Fruit fly (Drosophila melanogaster) whole organism, embryonic: ENCODE measurements around the gene Mtr3.

Experiments used
- CG10209 ChIP-seq: fragments of 200-800 bp; sonication (Bioruptor generic); optimal IDR thresholded peaks from 3 replicates; lab custom pipeline; 2017; ENCODE audit warnings: missing biosample characterization, mild to moderate bottlenecking, missing genetic modification characterization, missing genetic modification reagents
- CG11093 ChIP-seq: fragments of 200-800 bp; sonication (Bioruptor generic); IDR thresholded peaks from 3 replicates; pipeline ENCODE4 v1.3.6; 2022; ENCODE audit warnings: missing biosample characterization, missing genetic modification characterization
- CG11504 ChIP-seq: fragments of 200-800 bp; sonication (Bioruptor generic); optimal IDR thresholded peaks from 3 replicates; lab custom pipeline; 2019; ENCODE audit warnings: missing biosample characterization, mild to moderate bottlenecking, missing genetic modification characterization, moderate library complexity
- CG11696 ChIP-seq: fragments of 200-800 bp; sonication (Bioruptor generic); IDR thresholded peaks from 2 replicates; pipeline ENCODE4 v1.3.6; 2022; ENCODE audit warnings: missing biosample characterization, missing genetic modification characterization
- CG11723 ChIP-seq: fragments of 200-800 bp; sonication (Bioruptor generic); optimal IDR thresholded peaks from 2 replicates; lab custom pipeline; 2017; ENCODE audit warnings: missing biosample characterization, mild to moderate bottlenecking, missing genetic modification characterization
- CG12299 ChIP-seq: fragments of 200-800 bp; sonication (Bioruptor generic); optimal IDR thresholded peaks from 2 replicates; lab custom pipeline; 2018; ENCODE audit warnings: missing biosample characterization, mild to moderate bottlenecking, missing genetic modification characterization
- CG14050 ChIP-seq: fragments of 200-800 bp; sonication (Bioruptor generic); IDR thresholded peaks from 3 replicates; pipeline ENCODE4 v1.3.6; 2022; ENCODE audit warnings: missing biosample characterization, missing genetic modification characterization
- CG15269 ChIP-seq: fragments of 200-800 bp; sonication (Bioruptor generic); optimal IDR thresholded peaks from 2 replicates; lab custom pipeline; 2018; ENCODE audit warnings: missing biosample characterization, mild to moderate bottlenecking, missing genetic modification characterization, moderate library complexity
- CG15479 ChIP-seq: fragments of 200-800 bp; sonication (Bioruptor generic); optimal IDR thresholded peaks from 3 replicates; lab custom pipeline; 2019; ENCODE audit warnings: missing biosample characterization, mild to moderate bottlenecking, missing genetic modification characterization, moderate library complexity
- CG17328 ChIP-seq: fragments of 200-800 bp; sonication (Bioruptor generic); IDR thresholded peaks from 2 replicates; pipeline ENCODE4 v1.3.6; 2022; ENCODE audit warnings: missing biosample characterization, missing genetic modification characterization
- CG17359 ChIP-seq: fragments of 200-800 bp; sonication (Bioruptor generic); optimal IDR thresholded peaks from 3 replicates; lab custom pipeline; 2018; ENCODE audit warnings: missing biosample characterization, mild to moderate bottlenecking, missing genetic modification characterization, moderate library complexity
- CG17612 ChIP-seq: fragments of 200-800 bp; sonication (Bioruptor generic); IDR thresholded peaks from 2 replicates; pipeline ENCODE4 v1.3.6; 2022; ENCODE audit warnings: missing biosample characterization, missing genetic modification characterization
- CG18599 ChIP-seq: fragments of 200-800 bp; sonication (Bioruptor generic); optimal IDR thresholded peaks from 3 replicates; lab custom pipeline; 2017; ENCODE audit warnings: missing biosample characterization, missing genetic modification characterization, mild to moderate bottlenecking, moderate library complexity, missing genetic modification reagents
- CG2120 ChIP-seq: fragments of 200-800 bp; sonication (Bioruptor generic); optimal IDR thresholded peaks from 3 replicates; lab custom pipeline; 2016; ENCODE audit warnings: missing biosample characterization, missing genetic modification characterization
- CG2678 ChIP-seq: fragments of 200-800 bp; sonication (Bioruptor generic); optimal IDR thresholded peaks from 3 replicates; lab custom pipeline; 2019; ENCODE audit warnings: missing biosample characterization, mild to moderate bottlenecking, missing genetic modification characterization, moderate library complexity
- CG2712 ChIP-seq: fragments of 200-800 bp; optimal IDR thresholded peaks from 3 replicates; lab custom pipeline; 2019; ENCODE audit warnings: missing biosample characterization, mild to moderate bottlenecking, missing genetic modification characterization, moderate library complexity
- CG32532 ChIP-seq: fragments of 200-800 bp; sonication (Bioruptor generic); IDR thresholded peaks from 2 replicates; pipeline ENCODE4 v1.3.6; 2022; ENCODE audit warnings: missing biosample characterization, missing genetic modification characterization
- CG3281 ChIP-seq: fragments of 200-800 bp; sonication (Bioruptor generic); optimal IDR thresholded peaks from 3 replicates; lab custom pipeline; 2017; ENCODE audit warnings: missing biosample characterization, mild to moderate bottlenecking, missing genetic modification characterization
- CG7839 ChIP-seq: fragments of 200-800 bp; sonication (Bioruptor generic); optimal IDR thresholded peaks from 3 replicates; lab custom pipeline; 2018; ENCODE audit warnings: missing biosample characterization, mild to moderate bottlenecking, missing genetic modification characterization, moderate library complexity
- CG8924 ChIP-seq: fragments of 200-800 bp; optimal IDR thresholded peaks from 3 replicates; lab custom pipeline; 2019; ENCODE audit warnings: missing biosample characterization, mild to moderate bottlenecking, missing genetic modification characterization, moderate library complexity
- CG9932 ChIP-seq: fragments of 200-800 bp; sonication (Bioruptor generic); IDR thresholded peaks from 2 replicates; pipeline ENCODE4 v1.3.6; 2022; ENCODE audit warnings: missing biosample characterization, missing genetic modification characterization
- CoRest ChIP-seq: fragments of 200-800 bp; sonication (Bioruptor generic); optimal IDR thresholded peaks from 3 replicates; lab custom pipeline; 2018; ENCODE audit warnings: missing biosample characterization, mild to moderate bottlenecking, missing genetic modification characterization, moderate library complexity
- Fer3 ChIP-seq: fragments of 200-800 bp; sonication (Bioruptor generic); optimal IDR thresholded peaks from 2 replicates; lab custom pipeline; 2018; ENCODE audit warnings: missing biosample characterization, mild to moderate bottlenecking, missing genetic modification characterization, moderate library complexity
- Hmr ChIP-seq: fragments of 200-800 bp; sonication (Bioruptor generic); optimal IDR thresholded peaks from 3 replicates; lab custom pipeline; 2017; ENCODE audit warnings: mild to moderate bottlenecking, missing biosample characterization, missing genetic modification reagents, missing genetic modification characterization
- Hr51 ChIP-seq, 2 experiments: fragments of 200-800 bp; sonication (Bioruptor generic); optimal IDR thresholded peaks; 2 replicates in 1 of 2; 3 replicates in 1 of 2; lab custom pipeline; 2016 to 2018; ENCODE audit warnings: missing biosample characterization in 2 of 2, missing genetic modification characterization in 2 of 2, mild to moderate bottlenecking in 1 of 2, moderate library complexity in 1 of 2
- Meics ChIP-seq: fragments of 200-800 bp; sonication (Bioruptor generic); optimal IDR thresholded peaks from 2 replicates; lab custom pipeline; 2017; ENCODE audit warnings: missing biosample characterization, mild to moderate bottlenecking, missing genetic modification characterization
- Nf-YB ChIP-seq: fragments of 200-800 bp; sonication (Bioruptor generic); optimal IDR thresholded peaks from 3 replicates; lab custom pipeline; 2019; ENCODE audit warnings: missing biosample characterization, mild to moderate bottlenecking, missing genetic modification characterization, moderate library complexity
- Oli ChIP-seq: fragments of 200-800 bp; sonication (Bioruptor generic); optimal IDR thresholded peaks from 2 replicates; lab custom pipeline; 2018; ENCODE audit warnings: missing biosample characterization, mild to moderate bottlenecking, missing genetic modification characterization, moderate library complexity
- Rfx ChIP-seq: fragments of 200-800 bp; sonication (Bioruptor generic); IDR thresholded peaks from 2 replicates; pipeline ENCODE4 v1.3.6; 2022; ENCODE audit warnings: missing biosample characterization, missing genetic modification characterization
- TFAM ChIP-seq: fragments of 200-800 bp; sonication (Bioruptor generic); optimal IDR thresholded peaks from 2 replicates; lab custom pipeline; 2017; ENCODE audit warnings: missing biosample characterization, missing genetic modification characterization, inconsistent platforms
- Xrp1 ChIP-seq: fragments of 200-800 bp; sonication (Bioruptor generic); IDR thresholded peaks from 2 replicates; pipeline ENCODE4 v1.3.6; 2022; ENCODE audit warnings: missing biosample characterization, missing genetic modification characterization
- ara ChIP-seq: fragments of 200-800 bp; sonication (Bioruptor generic); IDR thresholded peaks from 2 replicates; pipeline ENCODE4 v1.3.6; 2022; ENCODE audit warnings: missing biosample characterization, missing genetic modification characterization
- br ChIP-seq: fragments of >200 bp; optimal IDR thresholded peaks from 2 replicates; lab custom pipeline; 2017
- bsh ChIP-seq, 2 experiments: fragments of 200-800 bp; sonication (Bioruptor generic); optimal IDR thresholded peaks; 2 replicates each; lab custom pipeline; 2017 to 2018; ENCODE audit warnings: mild to moderate bottlenecking in 2 of 2, missing biosample characterization in 2 of 2, missing genetic modification characterization in 2 of 2, moderate library complexity in 1 of 2
- crc ChIP-seq: fragments of 200-800 bp; sonication (Bioruptor generic); optimal IDR thresholded peaks from 2 replicates; lab custom pipeline; 2016; ENCODE audit warnings: missing biosample characterization, missing genetic modification characterization
- ems ChIP-seq: fragments of 200-800 bp; sonication (Bioruptor generic); optimal IDR thresholded peaks from 3 replicates; lab custom pipeline; 2016; ENCODE audit warnings: missing biosample characterization, missing genetic modification characterization
- exex ChIP-seq: fragments of 200-800 bp; sonication (Bioruptor generic); optimal IDR thresholded peaks from 4 replicates; lab custom pipeline; 2018; ENCODE audit warnings: missing biosample characterization, mild to moderate bottlenecking, missing genetic modification characterization, moderate library complexity
- gem ChIP-seq: fragments of 200-800 bp; sonication (Bioruptor generic); optimal IDR thresholded peaks from 2 replicates; lab custom pipeline; 2019; ENCODE audit warnings: missing biosample characterization, mild to moderate bottlenecking, missing genetic modification characterization, moderate library complexity
- grau ChIP-seq: fragments of 200-800 bp; optimal IDR thresholded peaks from 3 replicates; lab custom pipeline; 2019; ENCODE audit warnings: missing biosample characterization, mild to moderate bottlenecking, missing genetic modification characterization, moderate library complexity
- jumu ChIP-seq: fragments of 200-800 bp; sonication (Bioruptor generic); optimal IDR thresholded peaks from 3 replicates; lab custom pipeline; 2016; ENCODE audit warnings: missing biosample characterization, missing genetic modification characterization
- lmd ChIP-seq: fragments of 200-800 bp; sonication (Bioruptor generic); IDR thresholded peaks from 2 replicates; pipeline ENCODE4 v1.3.6; 2022; ENCODE audit warnings: missing biosample characterization, missing genetic modification characterization
- oc ChIP-seq: fragments of 200-800 bp; sonication (Bioruptor generic); optimal IDR thresholded peaks from 2 replicates; lab custom pipeline; 2018; ENCODE audit warnings: missing biosample characterization, mild to moderate bottlenecking, missing genetic modification characterization, moderate library complexity
- pros ChIP-seq: fragments of 200-800 bp; sonication (Bioruptor generic); optimal IDR thresholded peaks from 3 replicates; lab custom pipeline; 2019; ENCODE audit warnings: missing biosample characterization, mild to moderate bottlenecking, missing genetic modification characterization, moderate library complexity
- sug ChIP-seq: fragments of 200-800 bp; optimal IDR thresholded peaks from 2 replicates; lab custom pipeline; 2019; ENCODE audit warnings: missing biosample characterization, mild to moderate bottlenecking, missing genetic modification characterization, moderate library complexity
- tna ChIP-seq: fragments of 200-800 bp; sonication (Bioruptor generic); IDR thresholded peaks from 2 replicates; pipeline ENCODE4 v1.3.6; 2022; ENCODE audit warnings: missing biosample characterization, missing genetic modification characterization; ENCODE audit not compliant: partially characterized antibody
- unpg ChIP-seq: fragments of 200-800 bp; sonication (Bioruptor generic); optimal IDR thresholded peaks from 3 replicates; lab custom pipeline; 2018; ENCODE audit warnings: missing biosample characterization, mild to moderate bottlenecking, missing genetic modification characterization, moderate library complexity
- wek ChIP-seq: fragments of 200-800 bp; sonication (Bioruptor generic); optimal IDR thresholded peaks from 3 replicates; lab custom pipeline; 2018; ENCODE audit warnings: missing biosample characterization, mild to moderate bottlenecking, missing genetic modification characterization, moderate library complexity
- yki ChIP-seq: fragments of >200 bp; optimal IDR thresholded peaks from 3 replicates; lab custom pipeline; 2018

The Mtr3 gene

dm6 chr3L:19941162-19941561 is 27.6 kb upstream of the Mtr3 start:
- TF ChIP-seq Xrp1 (GFP tag; lab: Robert Waterston, UW) (no peak), sug (tag; lab: Kevin White, UChicago) (peak; percentile 37), CG14050 (GFP tag; lab: Robert Waterston, UW) (no peak), ara (no peak), CG11093 (GFP tag; lab: Robert Waterston, UW) (no peak), tna (GFP tag; lab: Robert Waterston, UW) (no peak), exex (tag; lab: Kevin White, UChicago) (peak; percentile 75)

- no peak for TF ChIP-seq jumu (GFP tag; lab: Kevin White, UChicago)
- no peak for TF ChIP-seq pros
- no peak for TF ChIP-seq CG15479 (GFP tag; lab: Kevin White, UChicago)
- no peak for TF ChIP-seq wek (GFP tag; lab: Kevin White, UChicago)
- peak; percentile 15; the same call in 1 of the 2 replicates for TF ChIP-seq CG9932
- peak; percentile 5 for TF ChIP-seq Hmr (GFP tag; lab: Kevin White, UChicago)
- TF ChIP-seq CG8924 (tag; lab: Kevin White, UChicago) = peak; percentile 13
- no peak for TF ChIP-seq CG10209 (GFP tag; lab: Kevin White, UChicago)
- TF ChIP-seq CG18599 = peak; percentile 6
- TF ChIP-seq CoRest (tag; lab: Kevin White, UChicago) = peak; percentile 2
- no peak for TF ChIP-seq yki (lab: Kevin White, UChicago)
- TF ChIP-seq CG17612 (GFP tag; lab: Robert Waterston, UW) = no peak
- peak; percentile 25 for TF ChIP-seq CG2712
- TF ChIP-seq bsh (GFP tag; optimal IDR thresholded peaks at IDR 0.05; lab: Kevin White, UChicago) = no peak
- TF ChIP-seq Hr51 (GFP tag; optimal IDR thresholded peaks at IDR 0.05; lab: Kevin White, UChicago) = peak in 1 of 2 experiments; percentile 48
- no peak for TF ChIP-seq TFAM (GFP tag; lab: Kevin White, UChicago)
- no peak for TF ChIP-seq CG12299 (tag; lab: Kevin White, UChicago)
- peak; percentile 57; the same call in 1 of the 2 replicates for TF ChIP-seq CG32532 (GFP tag; lab: Robert Waterston, UW)
- TF ChIP-seq CG7839 (tag; lab: Kevin White, UChicago) = peak; percentile 14
- peak; percentile 37 for TF ChIP-seq CG15269 (tag; lab: Kevin White, UChicago)
- TF ChIP-seq grau (tag; lab: Kevin White, UChicago) = peak; percentile 49
- no peak for TF ChIP-seq ems (GFP tag; lab: Kevin White, UChicago)
- no peak for TF ChIP-seq br (lab: Kevin White, UChicago)
- TF ChIP-seq Rfx (GFP tag; lab: Robert Waterston, UW) = 0 out of 2 replicates have a peak, but pooled peaks have one; percentile 37
- TF ChIP-seq Nf-YB (GFP tag; lab: Kevin White, UChicago) = no peak
- TF ChIP-seq unpg (GFP tag; lab: Kevin White, UChicago) = no peak
- TF ChIP-seq CG11504 (tag; lab: Kevin White, UChicago) = peak; percentile 29
- TF ChIP-seq CG11696 (GFP tag; lab: Robert Waterston, UW) = 0 out of 2 replicates have a peak, but pooled peaks have one; percentile 33
- no peak for TF ChIP-seq CG17359 (tag; lab: Kevin White, UChicago)
- TF ChIP-seq crc (GFP tag; lab: Kevin White, UChicago) = no peak
- TF ChIP-seq gem (tag; lab: Kevin White, UChicago) = peak; percentile 50
- TF ChIP-seq CG11723 (GFP tag; lab: Kevin White, UChicago) = no peak
- peak; percentile 32 for TF ChIP-seq Meics (GFP tag; lab: Kevin White, UChicago)
- peak; percentile 17 for TF ChIP-seq Oli (tag; lab: Kevin White, UChicago)
- TF ChIP-seq Fer3 (tag; lab: Kevin White, UChicago) = peak; percentile 41
- TF ChIP-seq CG17328 (GFP tag; lab: Robert Waterston, UW) = no peak
- peak; percentile 42 for TF ChIP-seq CG2678 (tag; lab: Kevin White, UChicago)
- 0 out of 2 replicates have a peak, but pooled peaks have one; percentile 11 for TF ChIP-seq lmd
- TF ChIP-seq oc (tag; lab: Kevin White, UChicago) = no peak
- TF ChIP-seq CG2120 (GFP tag; lab: Kevin White, UChicago) = no peak
- TF ChIP-seq CG3281 (GFP tag; lab: Kevin White, UChicago) = peak; percentile 58
Measured at dm6 chr3L:19940349-19940748, 26.8 kb upstream of the Mtr3 start.
